Worm (Caenorhabditis elegans): ENCODE data around the gene W09G12.9.

W09G12.9 gene

ce11 chrIV:1231589-1231988 is 15.2 kb downstream of the W09G12.9 start, which contains the start of gene W09G12.6:
TSS of gene W09G12.6 (plus strand) at chrIV:1231889.
- TF ChIP-seq zip-11 (GFP tag; IDR thresholded peaks at IDR 0.05) (no peak), F37D6.2 (tag; optimal IDR thresholded peaks at IDR 0.05) (no peak), unc-62 (GFP tag; optimal IDR thresholded peaks at IDR 0.05 in 1 of 2) (no peak), unc-62 (tag; optimal IDR thresholded peaks at IDR 0.05) (no peak), D1046.2 (GFP tag; IDR thresholded peaks at IDR 0.05) (no peak), arid-1 (GFP tag; conservative IDR thresholded peaks at IDR 0.05) (no peak), ZK546.5 (tag; optimal IDR thresholded peaks at IDR 0.05) (no peak), F26F4.8 (GFP tag; conservative IDR thresholded peaks at IDR 0.05) (no peak), fkh-10 (GFP tag; optimal IDR thresholded peaks at IDR 0.05) (no peak), tra-1 (GFP tag; IDR thresholded peaks at IDR 0.05) (no peak), lin-38 (GFP tag; IDR thresholded peaks at IDR 0.05) (no peak), nhr-25 (tag; optimal IDR thresholded peaks at IDR 0.05; ENCODE audit: borderline replicate concordance, insufficient read depth) (no peak), dmd-8 (GFP tag; IDR thresholded peaks at IDR 0.05) (no peak), lin-1 (GFP tag; IDR thresholded peaks at IDR 0.05) (no peak), daf-16 (GFP tag; optimal IDR thresholded peaks at IDR 0.05) (no peak), daf-16 (tag; optimal IDR thresholded peaks at IDR 0.05) (no peak), R02D3.7 (tag; optimal IDR thresholded peaks at IDR 0.05) (no peak), aly-2 (tag; optimal IDR thresholded peaks at IDR 0.05) (no peak), ces-1 (GFP tag; optimal IDR thresholded peaks at IDR 0.05) (no peak), F44E2.7 (GFP tag; IDR thresholded peaks at IDR 0.05) (no peak)

ce11 chrIV:1232419-1233145 is 16.2 kb downstream of the W09G12.9 start:
- TF ChIP-seq F26F4.8 (GFP tag; conservative IDR thresholded peaks at IDR 0.05) (no peak), ceh-82 (tag; optimal IDR thresholded peaks at IDR 0.05) (no peak), ceh-62 (tag; optimal IDR thresholded peaks at IDR 0.05) (no peak), snpc-1.2 (GFP tag; IDR thresholded peaks at IDR 0.05) (0 out of 2 replicates have a peak, but pooled peaks have one; percentile 40), pha-4 (GFP tag; IDR thresholded peaks at IDR 0.05) (peak; percentile 69; the same call in 1 of the 2 replicates), pha-4 (tag; optimal IDR thresholded peaks at IDR 0.05) (no peak), madf-5 (GFP tag; IDR thresholded peaks at IDR 0.05) (0 out of 4 replicates have a peak, but pooled peaks of 1 of the 2 experiments have one; percentile 35), egl-43 (GFP tag; IDR thresholded peaks at IDR 0.05) (peak; percentile 63), saeg-2 (GFP tag; IDR thresholded peaks at IDR 0.05) (no peak), set-16 (GFP tag; IDR thresholded peaks at IDR 0.05) (peak; percentile 99), aha-1 (tag) (peak; percentile 90), lin-1 (GFP tag; IDR thresholded peaks at IDR 0.05) (no peak), dmd-6 (GFP tag; IDR thresholded peaks at IDR 0.05) (no peak), rbr-2 (tag; optimal IDR thresholded peaks at IDR 0.05) (no peak), tag-97 (GFP tag; IDR thresholded peaks at IDR 0.05) (no peak)

ce11 chrIV:1234780-1235179 is 18.4 kb downstream of the W09G12.9 start:
- TF ChIP-seq ceh-28 (tag; optimal IDR thresholded peaks at IDR 0.05) (peak; percentile 73), F44E2.7 (GFP tag; IDR thresholded peaks at IDR 0.05) (no peak)

ce11 chrIV:1235785-1236184 is 19.4 kb downstream of the W09G12.9 start:
- TF ChIP-seq egl-27 (tag; optimal IDR thresholded peaks at IDR 0.05), result no peak
- TF ChIP-seq nhr-76 (tag; optimal IDR thresholded peaks at IDR 0.05), result no peak
- no peak for TF ChIP-seq tag-97 (GFP tag; IDR thresholded peaks at IDR 0.05)
- peak; percentile 77 for TF ChIP-seq ceh-28 (tag; optimal IDR thresholded peaks at IDR 0.05)
- no peak for TF ChIP-seq zag-1 (tag; optimal IDR thresholded peaks at IDR 0.05)
- TF ChIP-seq daf-12 (tag; optimal IDR thresholded peaks at IDR 0.05), result no peak
- no peak for TF ChIP-seq R02D3.7 (tag; optimal IDR thresholded peaks at IDR 0.05)
